Worm (Caenorhabditis elegans) whole organism, L1 larva: ENCODE results near the gene Y5H2A.1.

Experiments used
- aly-2 ChIP-seq: fragments of 150-350 bp; optimal IDR thresholded peaks from 2 replicates; lab custom pipeline; 2014; ENCODE audit warnings: missing biosample characterization, missing genetic modification characterization
- blmp-1 ChIP-seq: fragments of 150-350 bp; optimal IDR thresholded peaks from 2 replicates; lab custom pipeline; 2014; ENCODE audit warnings: missing biosample characterization, missing genetic modification characterization
- ces-1 ChIP-seq: fragments of 150-350 bp; optimal IDR thresholded peaks from 2 replicates; lab custom pipeline; 2014; ENCODE audit warnings: missing biosample characterization, missing genetic modification reagents, missing genetic modification characterization
- efl-1 ChIP-seq, 4 experiments: fragments of 150-350 bp; optimal IDR thresholded peaks in 3 of 4; peaks in 1 of 4; 1 replicate in 1 of 4; 2 replicates in 3 of 4; lab custom pipeline; 2014; ENCODE audit warnings: missing biosample characterization in 2 of 4, missing genetic modification characterization in 2 of 4, missing genetic modification reagents in 2 of 4
- elt-2 ChIP-seq: sonication (generic microtip); optimal IDR thresholded peaks from 2 replicates; lab custom pipeline; 2016; ENCODE audit warnings: missing genetic modification characterization, mild to moderate bottlenecking, inconsistent platforms, missing compliant biosample characterization, missing genetic modification reagents
- fkh-10 ChIP-seq: sonication (generic microtip); optimal IDR thresholded peaks from 2 replicates; lab custom pipeline; 2017; ENCODE audit warnings: missing biosample characterization, missing genetic modification reagents, missing genetic modification characterization
- fkh-4 ChIP-seq: sonication (generic microtip); optimal IDR thresholded peaks from 2 replicates; lab custom pipeline; 2016; ENCODE audit warnings: missing compliant biosample characterization, missing genetic modification characterization, borderline replicate concordance
- fkh-8 ChIP-seq: sonication (generic microtip); optimal IDR thresholded peaks from 2 replicates; lab custom pipeline; 2016; ENCODE audit warnings: mild to moderate bottlenecking, missing genetic modification characterization, missing compliant biosample characterization
- hlh-4 ChIP-seq: sonication (generic microtip); optimal IDR thresholded peaks from 2 replicates; lab custom pipeline; 2016; ENCODE audit warnings: mild to moderate bottlenecking, missing genetic modification characterization, missing compliant biosample characterization
- irx-1 ChIP-seq: sonication (generic microtip); optimal IDR thresholded peaks from 2 replicates; lab custom pipeline; 2016; ENCODE audit warnings: missing genetic modification characterization, missing compliant biosample characterization
- jun-1 ChIP-seq: fragments of 150-350 bp; optimal IDR thresholded peaks from 2 replicates; lab custom pipeline; 2014; ENCODE audit warnings: missing biosample characterization, missing genetic modification reagents, missing genetic modification characterization
- lin-14 ChIP-seq: fragments of 200-800 bp; sonication (Bioruptor generic); optimal IDR thresholded peaks from 2 replicates; lab custom pipeline; 2018; ENCODE audit warnings: mild to moderate bottlenecking, missing genetic modification characterization, moderate library complexity, missing compliant biosample characterization
- lin-35 ChIP-seq, 2 experiments: fragments of 150-350 bp; optimal IDR thresholded peaks; 2 replicates each; lab custom pipeline; 2014; ENCODE audit warnings: missing biosample characterization in 2 of 2, missing genetic modification characterization in 2 of 2, missing genetic modification reagents in 2 of 2
- lin-39 ChIP-seq: fragments of 150-350 bp; optimal IDR thresholded peaks from 2 replicates; lab custom pipeline; 2014; ENCODE audit warnings: missing biosample characterization, missing genetic modification reagents, missing genetic modification characterization
- nhr-11 ChIP-seq: fragments of 150-350 bp; optimal IDR thresholded peaks from 2 replicates; lab custom pipeline; 2014; ENCODE audit warnings: missing biosample characterization, missing genetic modification characterization
- nhr-237 ChIP-seq: fragments of 150-350 bp; optimal IDR thresholded peaks from 2 replicates; lab custom pipeline; 2014; ENCODE audit warnings: missing biosample characterization, missing genetic modification characterization
- nhr-77 ChIP-seq: fragments of 150-350 bp; optimal IDR thresholded peaks from 2 replicates; lab custom pipeline; 2014; ENCODE audit warnings: missing biosample characterization, missing genetic modification characterization
- nhr-84 ChIP-seq: sonication (generic microtip); optimal IDR thresholded peaks from 2 replicates; lab custom pipeline; 2017; ENCODE audit warnings: missing biosample characterization, missing genetic modification characterization
- nhr-90 ChIP-seq: sonication (generic microtip); optimal IDR thresholded peaks from 2 replicates; lab custom pipeline; 2016; ENCODE audit warnings: mild to moderate bottlenecking, missing genetic modification characterization, missing compliant biosample characterization; ENCODE audit not compliant: poor library complexity
- pag-3 ChIP-seq: sonication (generic microtip); optimal IDR thresholded peaks from 2 replicates; lab custom pipeline; 2017; ENCODE audit warnings: missing genetic modification characterization, mild to moderate bottlenecking, missing compliant biosample characterization, antibody characterized with exemption, borderline replicate concordance; ENCODE audit not compliant: insufficient read depth
- pax-3 ChIP-seq: fragments of 200-800 bp; sonication (Bioruptor generic); optimal IDR thresholded peaks from 2 replicates; lab custom pipeline; 2018; ENCODE audit warnings: mild to moderate bottlenecking, missing genetic modification characterization, moderate library complexity, missing compliant biosample characterization
- pqm-1 ChIP-seq: sonication (generic microtip); optimal IDR thresholded peaks from 3 replicates; lab custom pipeline; 2017; ENCODE audit warnings: missing biosample characterization, missing genetic modification characterization
- skn-1 ChIP-seq: fragments of 150-350 bp; optimal IDR thresholded peaks from 2 replicates; lab custom pipeline; 2014; ENCODE audit warnings: missing biosample characterization, missing genetic modification characterization
- snu-23 ChIP-seq: sonication (generic microtip); optimal IDR thresholded peaks from 2 replicates; lab custom pipeline; 2016; ENCODE audit warnings: missing genetic modification characterization, missing compliant biosample characterization
- sox-4 ChIP-seq: sonication (generic microtip); optimal IDR thresholded peaks from 2 replicates; lab custom pipeline; 2016; ENCODE audit warnings: missing genetic modification characterization, missing compliant biosample characterization
- sup-37 ChIP-seq: fragments of 200-800 bp; sonication (Bioruptor generic); optimal IDR thresholded peaks from 2 replicates; lab custom pipeline; 2018; ENCODE audit warnings: mild to moderate bottlenecking, missing genetic modification characterization, missing compliant biosample characterization
- swsn-7 ChIP-seq: sonication (generic microtip); optimal IDR thresholded peaks from 2 replicates; lab custom pipeline; 2016; ENCODE audit warnings: missing genetic modification characterization, missing compliant biosample characterization
- unc-30 ChIP-seq: sonication (generic microtip); optimal IDR thresholded peaks from 2 replicates; lab custom pipeline; 2017; ENCODE audit warnings: missing biosample characterization, missing genetic modification characterization
- unc-62 ChIP-seq: fragments of 150-350 bp; optimal IDR thresholded peaks from 2 replicates; lab custom pipeline; 2014; ENCODE audit warnings: missing biosample characterization, missing genetic modification reagents, missing genetic modification characterization
- unc-98 ChIP-seq: fragments of 200-800 bp; sonication (Bioruptor generic); IDR thresholded peaks from 2 replicates; pipeline ENCODE4 v1.3.6; 2022; ENCODE audit warnings: missing genetic modification characterization, missing compliant biosample characterization
- vab-15 ChIP-seq: sonication (generic microtip); optimal IDR thresholded peaks from 2 replicates; lab custom pipeline; 2017; ENCODE audit warnings: missing genotype, mild to moderate bottlenecking, missing genetic modification characterization, missing compliant biosample characterization
- zag-1 ChIP-seq: fragments of 150-350 bp; optimal IDR thresholded peaks from 2 replicates; lab custom pipeline; 2014; ENCODE audit warnings: missing biosample characterization, missing genetic modification characterization
- zip-4 ChIP-seq: fragments of 200-800 bp; sonication (Bioruptor generic); optimal IDR thresholded peaks from 2 replicates; lab custom pipeline; 2018; ENCODE audit warnings: mild to moderate bottlenecking, missing genetic modification characterization, moderate library complexity, missing compliant biosample characterization

The Y5H2A.1 gene

ce11 chrV:2277260-2277659, 5.6 kb upstream of the Y5H2A.1 start (continued):
- TF ChIP-seq sup-37 (GFP tag; lab: Kevin White, UChicago) = no peak
- peak in 1 of 2 experiments; percentile 48 for TF ChIP-seq lin-35 (GFP tag; optimal IDR thresholded peaks at IDR 0.05; lab: Kevin White, UChicago)
- no peak for TF ChIP-seq aly-2 (tag; lab: Kevin White, UChicago)
- no peak for TF ChIP-seq zag-1 (tag; lab: Kevin White, UChicago)
- peak; percentile 67 for TF ChIP-seq lin-14
- peak; percentile 50 for TF ChIP-seq nhr-77 (tag; lab: Kevin White, UChicago)
- no peak for TF ChIP-seq lin-39 (tag; lab: Kevin White, UChicago)
- TF ChIP-seq fkh-10 (GFP tag; lab: Kevin White, UChicago) = no peak
- TF ChIP-seq skn-1 (tag; lab: Kevin White, UChicago) = no peak

DNA sequence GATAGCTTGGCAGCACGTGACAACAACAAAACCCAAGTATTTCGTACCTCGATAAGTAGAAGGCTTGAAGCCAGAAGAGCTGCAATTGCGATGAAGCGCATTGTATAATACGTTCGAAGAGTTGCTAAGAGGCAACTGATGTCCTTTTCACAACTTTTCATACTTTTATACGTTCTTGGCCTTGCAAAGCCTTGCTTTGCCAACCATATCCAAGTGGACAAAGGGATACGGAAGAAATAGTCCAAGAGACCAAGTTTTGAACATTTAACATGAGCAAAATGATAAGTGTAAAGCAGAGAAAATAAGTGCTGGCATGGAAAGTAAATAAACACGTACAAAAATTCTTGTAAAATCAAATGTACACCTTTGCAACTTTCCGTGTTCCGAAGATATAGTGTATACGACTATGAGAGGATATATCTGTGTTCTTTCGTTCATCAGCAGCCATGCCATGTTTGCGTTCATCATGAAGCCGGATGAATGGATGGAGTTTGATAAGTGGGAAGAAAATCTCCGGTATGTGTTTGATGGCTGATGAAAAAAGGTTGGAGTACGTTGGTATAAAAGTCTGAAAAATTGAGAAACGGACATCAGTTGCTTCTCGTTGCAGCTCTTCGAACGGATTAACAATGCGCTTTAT, 2.7 kb upstream of the Y5H2A.1 start, which contains the start of the genes Y5H2A.4 and abu-4:
Y5H2A.4 (minus strand) TSS at position 101 of the 640 bp plus-strand sequence.
abu-4 (plus strand) TSS at position 590 of the 640 bp plus-strand sequence.
- TF ChIP-seq pax-3 (tag; lab: Kevin White, UChicago) = no peak
- TF ChIP-seq unc-98 (GFP tag; lab: Robert Waterston, UW) = no peak
- TF ChIP-seq nhr-11 (tag; lab: Kevin White, UChicago) = no peak
- TF ChIP-seq, all 84 proteins: peak for 0

ce11 chrV:2266958-2267357, 4.7 kb downstream of the Y5H2A.1 start, which contains the start of gene nhr-275:
Gene nhr-275, minus strand, starts transcription at chrV:2267058.
- TF ChIP-seq irx-1 (no peak), nhr-11 (tag; lab: Kevin White, UChicago) (no peak), pag-3 (tag; lab: Kevin White, UChicago) (no peak), unc-62 (GFP tag; lab: Kevin White, UChicago) (no peak), jun-1 (no peak), zip-4 (no peak), sox-4 (tag; lab: Kevin White, UChicago) (no peak), snu-23 (GFP tag; lab: Kevin White, UChicago) (no peak)

DNA sequence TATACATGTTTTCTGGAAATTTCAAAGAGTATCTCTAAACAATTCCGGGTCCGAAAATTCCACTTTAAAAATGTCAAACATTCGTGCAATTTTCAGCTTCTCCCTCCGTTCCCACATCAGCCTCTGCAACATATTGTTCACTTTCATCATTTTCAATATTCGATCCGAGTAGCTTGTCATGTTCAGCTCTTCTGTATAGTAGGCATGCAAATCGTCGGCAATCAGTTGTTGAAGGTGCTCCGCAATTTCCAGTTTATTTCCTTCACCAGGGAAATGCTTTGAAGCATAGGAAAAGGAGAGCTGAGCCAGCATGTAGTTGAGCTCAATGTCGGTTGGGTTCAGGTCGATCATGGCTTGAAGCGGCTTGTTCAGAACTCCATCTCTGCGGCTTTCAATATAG, 6.7 kb downstream of the Y5H2A.1 start:
- TF ChIP-seq elt-2 (tag; lab: Kevin White, UChicago) = no peak
- no peak for TF ChIP-seq vab-15 (tag; lab: Kevin White, UChicago)
- TF ChIP-seq sox-4 (tag; lab: Kevin White, UChicago) = no peak
- no peak for TF ChIP-seq lin-39 (tag; lab: Kevin White, UChicago)
- TF ChIP-seq efl-1 (optimal IDR thresholded peaks at IDR 0.05; lab: Kevin White, UChicago) = no peak
- peak in 1 of 2 experiments; percentile 88 for TF ChIP-seq efl-1 (GFP tag; optimal IDR thresholded peaks at IDR 0.05 in 1 of 2; lab: Kevin White, UChicago)
- TF ChIP-seq hlh-4 (tag; lab: Kevin White, UChicago) = no peak
- no peak for TF ChIP-seq fkh-4
- TF ChIP-seq blmp-1 (tag; lab: Kevin White, UChicago) = no peak

DNA sequence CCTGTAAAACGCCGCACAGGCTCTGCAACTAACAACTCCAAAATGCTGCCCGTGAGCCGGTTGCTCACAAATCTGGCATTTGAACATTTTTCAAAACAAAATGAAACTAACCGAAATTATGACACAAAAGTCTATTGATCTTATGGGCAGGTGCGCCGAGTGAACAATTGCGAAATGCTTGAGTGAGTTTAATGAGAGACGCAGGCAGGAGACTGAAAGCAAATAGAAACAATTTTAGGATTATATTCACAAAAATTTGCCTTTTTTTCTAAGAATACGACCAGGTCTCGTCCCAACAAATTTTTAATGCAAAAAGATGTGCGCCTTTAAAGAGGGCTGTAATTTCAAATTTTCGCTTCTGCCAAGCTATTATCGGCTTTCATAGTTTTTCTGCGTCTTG, 7.2 kb downstream of the Y5H2A.1 start, which contains the start of gene nhr-183:
nhr-183 (minus strand) TSS at position 180 of the 400 bp plus-strand sequence.
- TF ChIP-seq zip-4 (no peak), nhr-84 (tag; lab: Kevin White, UChicago) (no peak), nhr-237 (tag; lab: Kevin White, UChicago) (no peak), nhr-90 (no peak), skn-1 (tag; lab: Kevin White, UChicago) (peak; percentile 46), lin-35 (GFP tag; optimal IDR thresholded peaks at IDR 0.05; lab: Kevin White, UChicago) (peak in 1 of 2 experiments; percentile 19), fkh-8 (tag; lab: Kevin White, UChicago) (peak; percentile 10), efl-1 (optimal IDR thresholded peaks at IDR 0.05; lab: Kevin White, UChicago) (no peak), efl-1 (GFP tag; optimal IDR thresholded peaks at IDR 0.05 in 1 of 2; lab: Kevin White, UChicago) (peak in 1 of 2 experiments; percentile 37)

- TF ChIP-seq skn-1 (tag; lab: Kevin White, UChicago) (no peak), pqm-1 (tag; lab: Kevin White, UChicago) (no peak), swsn-7 (tag; lab: Kevin White, UChicago) (no peak), unc-30 (tag; lab: Kevin White, UChicago) (no peak), ces-1 (no peak), nhr-11 (tag; lab: Kevin White, UChicago) (no peak)
Observed at ce11 chrV:2260660-2261059, 11.0 kb downstream of the Y5H2A.1 start, which contains the start of gene F41B5.12. Gene F41B5.12, plus strand, starts transcription at chrV:2260960.
